Worm (Caenorhabditis elegans) whole organism, young adult: Measurements from ENCODE around the gene gldi-2.

Experiments used
- B0019.2 ChIP-seq: fragments of 200-800 bp; sonication (Bioruptor generic); conservative IDR thresholded peaks from 2 replicates; pipeline ENCODE4 v1.3.6; 2022; ENCODE audit warnings: missing genetic modification reagents, missing genetic modification characterization, missing compliant biosample characterization
- B0261.1 ChIP-seq: sonication (generic microtip); optimal IDR thresholded peaks from 2 replicates; lab custom pipeline; 2016; ENCODE audit warnings: mild to moderate bottlenecking, missing genetic modification characterization, moderate library complexity, missing compliant biosample characterization
- F22D6.2 ChIP-seq: sonication (generic microtip); optimal IDR thresholded peaks from 2 replicates; lab custom pipeline; 2016; ENCODE audit warnings: mild to moderate bottlenecking, missing genetic modification characterization, missing compliant biosample characterization
- F37B4.10 ChIP-seq: fragments of 200-800 bp; sonication (Bioruptor generic); IDR thresholded peaks from 2 replicates; pipeline ENCODE4 v1.3.6; 2022; ENCODE audit warnings: missing genetic modification characterization, missing compliant biosample characterization
- F49E8.2 ChIP-seq: sonication (generic microtip); optimal IDR thresholded peaks from 3 replicates; lab custom pipeline; 2017; ENCODE audit warnings: missing genetic modification characterization, mild to moderate bottlenecking, missing compliant biosample characterization, antibody characterized with exemption, moderate library complexity; ENCODE audit not compliant: insufficient read depth
- F55B11.4 ChIP-seq: sonication (generic microtip); optimal IDR thresholded peaks from 2 replicates; lab custom pipeline; 2016; ENCODE audit warnings: missing compliant biosample characterization, missing genetic modification characterization, borderline replicate concordance; ENCODE audit not compliant: insufficient read depth
- K11D2.4 ChIP-seq: fragments of 200-800 bp; sonication (Bioruptor generic); IDR thresholded peaks from 2 replicates; pipeline ENCODE4 v1.3.6; 2022; ENCODE audit warnings: missing genetic modification reagents, missing genetic modification characterization, missing compliant biosample characterization
- ama-1 ChIP-seq, 3 experiments: fragments of 150-350 bp in 1 of 3; sonication (generic microtip) in 2 of 3; optimal IDR thresholded peaks; 2 replicates each; lab custom pipeline; 2014 to 2018; ENCODE audit warnings: missing biosample characterization in 2 of 3, missing genetic modification characterization in 2 of 3, missing genetic modification reagents in 2 of 3
- aptf-3 ChIP-seq: fragments of 200-800 bp; sonication (Bioruptor generic); IDR thresholded peaks from 2 replicates; pipeline ENCODE4 v1.3.6; 2022; ENCODE audit warnings: missing genetic modification characterization, missing compliant biosample characterization
- bed-1 ChIP-seq: fragments of 200-800 bp; sonication (Bioruptor generic); IDR thresholded peaks from 2 replicates; pipeline ENCODE4 v1.3.6; 2022; ENCODE audit warnings: missing genetic modification reagents, missing genetic modification characterization, missing compliant biosample characterization
- efl-1 ChIP-seq: fragments of 150-350 bp; optimal IDR thresholded peaks from 2 replicates; lab custom pipeline; 2014; ENCODE audit warnings: missing biosample characterization, missing genetic modification reagents, missing genetic modification characterization
- hlh-12 ChIP-seq: sonication (generic microtip); optimal IDR thresholded peaks from 2 replicates; lab custom pipeline; 2016; ENCODE audit warnings: missing genetic modification characterization, missing compliant biosample characterization
- hmg-1.2 ChIP-seq: fragments of 200-800 bp; sonication (Bioruptor generic); IDR thresholded peaks from 2 replicates; pipeline ENCODE4 v1.3.6; 2022; ENCODE audit warnings: missing genetic modification reagents, missing genetic modification characterization, missing compliant biosample characterization
- hrde-1 ChIP-seq: sonication (generic microtip); optimal IDR thresholded peaks from 2 replicates; lab custom pipeline; 2016; ENCODE audit warnings: missing genetic modification characterization, mild to moderate bottlenecking, missing compliant biosample characterization, moderate library complexity, missing genotype, missing genetic modification reagents, borderline replicate concordance
- lin-26 ChIP-seq: fragments of 200-800 bp; sonication (Bioruptor generic); IDR thresholded peaks from 2 replicates; pipeline ENCODE4 v1.3.6; 2022; ENCODE audit warnings: missing genetic modification reagents, missing genetic modification characterization, missing compliant biosample characterization
- madf-6 ChIP-seq: fragments of 200-800 bp; sonication (Bioruptor generic); IDR thresholded peaks from 2 replicates; pipeline ENCODE4 v1.3.6; 2022; ENCODE audit warnings: missing genetic modification reagents, missing genetic modification characterization, missing compliant biosample characterization
- nfyb-1 ChIP-seq: fragments of 200-800 bp; sonication (Bioruptor generic); IDR thresholded peaks from 2 replicates; pipeline ENCODE4 v1.3.6; 2022; ENCODE audit warnings: missing genetic modification reagents, missing genetic modification characterization, missing compliant biosample characterization
- nhr-80 ChIP-seq: sonication (generic microtip); optimal IDR thresholded peaks from 2 replicates; lab custom pipeline; 2016; ENCODE audit warnings: missing genetic modification characterization, missing compliant biosample characterization
- pha-4 ChIP-seq: fragments of 150-350 bp; sonication (generic microtip); optimal IDR thresholded peaks from 2 replicates; lab custom pipeline; 2014; ENCODE audit warnings: missing biosample characterization, missing genetic modification reagents, missing genetic modification characterization
- rpc-1 ChIP-seq, 2 experiments: fragments of 150-350 bp in 1 of 2; sonication (generic microtip) in 1 of 2; optimal IDR thresholded peaks; 2 replicates each; lab custom pipeline; 2014 to 2018; ENCODE audit warnings: missing biosample characterization in 1 of 2, missing genetic modification characterization in 1 of 2, missing genetic modification reagents in 1 of 2, missing genotype in 1 of 2
- sea-2 ChIP-seq: fragments of 200-800 bp; sonication (Bioruptor generic); IDR thresholded peaks from 2 replicates; pipeline ENCODE4 v1.3.6; 2022; ENCODE audit warnings: missing genetic modification characterization, missing compliant biosample characterization
- tbp1 ChIP-seq: fragments of 200-800 bp; sonication (Bioruptor generic); optimal IDR thresholded peaks from 2 replicates; lab custom pipeline; 2018; ENCODE audit warnings: mild to moderate bottlenecking, missing genetic modification characterization, missing compliant biosample characterization
- unc-130 ChIP-seq: sonication (generic microtip); optimal IDR thresholded peaks from 2 replicates; lab custom pipeline; 2016; ENCODE audit warnings: missing genetic modification reagents, missing genetic modification characterization, missing compliant biosample characterization
- ztf-22 ChIP-seq: fragments of 200-800 bp; sonication (Bioruptor generic); optimal IDR thresholded peaks from 2 replicates; lab custom pipeline; 2018; ENCODE audit warnings: mild to moderate bottlenecking, missing genetic modification characterization, moderate library complexity, missing compliant biosample characterization

Gene gldi-2

ce11 chrII:6788672-6789298 is 5.6 kb downstream of the gldi-2 start, which contains the start of gene T13C2.3:
Gene T13C2.3 (plus strand): TSS chrII:6789248.
- TF ChIP-seq hmg-1.2 (GFP tag; lab: Robert Waterston, UW): peak; percentile 34
- TF ChIP-seq F55B11.4 (tag; lab: Kevin White, UChicago): no peak

ce11 chrII:6791891-6792290 is 8.7 kb downstream of the gldi-2 start, which contains the start of gene T13C2.2:
Gene T13C2.2 (plus strand): TSS chrII:6792191.
- TF ChIP-seq F49E8.2 (tag; lab: Kevin White, UChicago): no peak

ce11 chrII:6797771-6798440 is 14.7 kb downstream of the gldi-2 start:
- TF ChIP-seq lin-26 (GFP tag; lab: Robert Waterston, UW) (peak; percentile 73; the same call in 1 of the 2 replicates), B0261.1 (tag; lab: Kevin White, UChicago) (peak; percentile 60), tbp1 (peak; percentile 81), hmg-1.2 (GFP tag; lab: Robert Waterston, UW) (peak; percentile 25; the same call in 1 of the 2 replicates), rpc-1 (optimal IDR thresholded peaks at IDR 0.05; lab: Kevin White, UChicago) (peak; percentile 22), rpc-1 (tag; optimal IDR thresholded peaks at IDR 0.05; lab: Kevin White, UChicago) (peak; percentile 55)

- TF ChIP-seq nhr-80 (tag; lab: Kevin White, UChicago) (peak; percentile 83), sea-2 (GFP tag; lab: Robert Waterston, UW) (no peak), F22D6.2 (no peak), hlh-12 (no peak), B0019.2 (GFP tag; lab: Robert Waterston, UW) (no peak), hmg-1.2 (GFP tag; lab: Robert Waterston, UW) (peak; percentile 46; the same call in 1 of the 2 replicates)
Measured at ce11 chrII:6800104-6800711, 17.0 kb downstream of the gldi-2 start, which contains the start of gene F31E8.4. Gene F31E8.4 (minus strand): TSS chrII:6800154.

- TF ChIP-seq ama-1 (optimal IDR thresholded peaks at IDR 0.05; lab: Kevin White, UChicago) (no peak), ama-1 (GFP tag; optimal IDR thresholded peaks at IDR 0.05; lab: Kevin White, UChicago) (no peak), K11D2.4 (no peak), ztf-22 (GFP tag; lab: Kevin White, UChicago) (no peak), B0261.1 (tag; lab: Kevin White, UChicago) (no peak), bed-1 (GFP tag; lab: Robert Waterston, UW) (no peak), F22D6.2 (no peak)
Measured at ce11 chrII:6801262-6801661, 18.0 kb downstream of the gldi-2 start.

ce11 chrII:6803024-6803423 is 19.8 kb downstream of the gldi-2 start, which contains the start of gene tab-1:
Gene tab-1 (plus strand): TSS chrII:6803324.
- TF ChIP-seq aptf-3 (GFP tag; lab: Robert Waterston, UW) (no peak), F49E8.2 (tag; lab: Kevin White, UChicago) (no peak), nfyb-1 (GFP tag; lab: Robert Waterston, UW) (no peak), unc-130 (no peak), hrde-1 (tag; lab: Kevin White, UChicago) (no peak), efl-1 (GFP tag; lab: Kevin White, UChicago) (no peak), pha-4 (tag; lab: Kevin White, UChicago) (no peak), madf-6 (no peak), F37B4.10 (GFP tag; lab: Robert Waterston, UW) (no peak)
